Worm (Caenorhabditis elegans): ENCODE results near the gene daf-18.

The daf-18 gene

DNA sequence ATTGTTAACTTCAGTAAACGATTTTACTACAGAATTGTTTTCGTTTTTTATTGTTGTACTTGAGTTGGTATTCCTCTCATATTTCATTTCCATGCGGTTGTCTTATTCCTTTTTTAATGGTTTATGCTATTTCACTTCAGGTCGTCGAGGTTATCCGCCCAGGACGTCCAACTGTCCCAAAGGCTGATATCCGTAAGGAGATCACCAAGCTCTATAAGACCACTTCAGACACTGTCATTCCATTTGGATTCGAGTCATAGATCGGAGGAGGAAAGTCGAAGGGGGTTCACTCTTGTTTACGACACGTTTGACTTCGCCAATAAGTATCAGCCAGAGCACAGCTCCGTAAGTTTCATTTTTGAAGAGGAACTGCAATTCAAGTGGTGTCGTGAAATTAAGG, 38.4 kb downstream of the daf-18 start, which contains the start of gene T07A9.14 (continued):
- TF ChIP-seq spr-3 (GFP tag; optimal IDR thresholded peaks at IDR 0.05) (no peak), mes-2 (tag; optimal IDR thresholded peaks at IDR 0.05; ENCODE audit: poor library complexity, severe bottlenecking) (peak; percentile 44), pqm-1 (tag; optimal IDR thresholded peaks at IDR 0.05) (no peak), ztf-11 (tag; optimal IDR thresholded peaks at IDR 0.05) (no peak), nhr-25 (tag; optimal IDR thresholded peaks at IDR 0.05; ENCODE audit: borderline replicate concordance, insufficient read depth) (no peak), nhr-41 (GFP tag; IDR thresholded peaks at IDR 0.05) (no peak), nhr-77 (tag; optimal IDR thresholded peaks at IDR 0.05) (no peak), Y75B8A.6 (GFP tag; IDR thresholded peaks at IDR 0.05) (0 out of 2 replicates have a peak, but pooled peaks have one; percentile 38), attf-4 (tag; optimal IDR thresholded peaks at IDR 0.05) (no peak), F37D6.2 (tag; optimal IDR thresholded peaks at IDR 0.05) (no peak), gei-8 (GFP tag; optimal IDR thresholded peaks at IDR 0.05) (no peak), unc-62 (GFP tag; optimal IDR thresholded peaks at IDR 0.05 in 1 of 2) (no peak), unc-62 (tag; optimal IDR thresholded peaks at IDR 0.05) (no peak), zip-2 (tag; optimal IDR thresholded peaks at IDR 0.05) (no peak), fkh-10 (GFP tag; optimal IDR thresholded peaks at IDR 0.05) (no peak), F49E8.2 (tag; optimal IDR thresholded peaks at IDR 0.05; ENCODE audit: borderline replicate concordance) (peak; percentile 25), Y48G9A.11 (GFP tag; IDR thresholded peaks at IDR 0.05) (peak; percentile 66; the same call in 1 of the 2 replicates), Y105C5A.15 (GFP tag; IDR thresholded peaks at IDR 0.05) (no peak), dmd-9 (GFP tag; IDR thresholded peaks at IDR 0.05) (no peak), hmg-1.1 (GFP tag; IDR thresholded peaks at IDR 0.05) (no peak), madf-5 (GFP tag; IDR thresholded peaks at IDR 0.05) (no peak), nhr-11 (tag; optimal IDR thresholded peaks at IDR 0.05) (no peak), spr-1 (tag; optimal IDR thresholded peaks at IDR 0.05) (no peak), dmd-6 (GFP tag; IDR thresholded peaks at IDR 0.05) (no peak), lin-1 (GFP tag; IDR thresholded peaks at IDR 0.05) (no peak), nhr-111 (GFP tag; optimal IDR thresholded peaks at IDR 0.05) (no peak), nhr-10 (tag; optimal IDR thresholded peaks at IDR 0.05) (no peak), ZK337.2 (GFP tag; IDR thresholded peaks at IDR 0.05) (no peak), mdt-29 (GFP tag; IDR thresholded peaks at IDR 0.05) (peak; percentile 22; the same call in 1 of the 2 replicates), vab-7 (GFP tag; IDR thresholded peaks at IDR 0.05) (no peak), jun-1 (tag; optimal IDR thresholded peaks at IDR 0.05) (no peak), unc-130 (GFP tag; optimal IDR thresholded peaks at IDR 0.05) (no peak), fos-1 (tag; optimal IDR thresholded peaks at IDR 0.05) (no peak), arid-1 (GFP tag; conservative IDR thresholded peaks at IDR 0.05) (no peak), hlh-30 (tag; optimal IDR thresholded peaks at IDR 0.05; ENCODE audit: insufficient read depth) (no peak), dpl-1 (GFP tag; optimal IDR thresholded peaks at IDR 0.05) (no peak), aly-2 (tag; optimal IDR thresholded peaks at IDR 0.05) (no peak), zfp-2 (tag; optimal IDR thresholded peaks at IDR 0.05) (no peak), dmd-8 (GFP tag; IDR thresholded peaks at IDR 0.05) (no peak), F10B5.3 (tag; optimal IDR thresholded peaks at IDR 0.05) (no peak), lin-39 (tag; optimal IDR thresholded peaks at IDR 0.05) (no peak)

- TF ChIP-seq ceh-44 (GFP tag; IDR thresholded peaks at IDR 0.05) (peak; percentile 99), dmd-8 (GFP tag; IDR thresholded peaks at IDR 0.05) (peak; percentile 71; the same call in 1 of the 2 replicates), set-16 (GFP tag; IDR thresholded peaks at IDR 0.05) (peak; percentile 60; the same call in 1 of the 2 replicates), Y48G9A.11 (GFP tag; IDR thresholded peaks at IDR 0.05) (peak; percentile 91), T26A8.4 (GFP tag; IDR thresholded peaks at IDR 0.05) (peak; percentile 94), lsy-2 (tag; optimal IDR thresholded peaks at IDR 0.05) (peak; percentile 88 to 94), php-3 (GFP tag; IDR thresholded peaks at IDR 0.05) (peak; percentile 72; the same call in 1 of the 2 replicates), egl-43 (GFP tag; IDR thresholded peaks at IDR 0.05) (peak; percentile 92), snpc-1.2 (GFP tag; IDR thresholded peaks at IDR 0.05) (peak; percentile 88), ceh-20 (GFP tag; IDR thresholded peaks at IDR 0.05) (peak; percentile 97), lim-7 (GFP tag; IDR thresholded peaks at IDR 0.05) (peak; percentile 81), madf-9 (GFP tag; conservative IDR thresholded peaks at IDR 0.05) (peak; percentile 95), nhr-42 (GFP tag; IDR thresholded peaks at IDR 0.05) (peak; percentile 92)
These were observed 39.6 kb downstream of the daf-18 start, which contains the start of gene rps-24 for ce11 chrIV:385150-385937. rps-24 (plus strand) TSS chrIV:385887.

Measured in whole organism, L4 larva.